Worm (Caenorhabditis elegans): ENCODE results near the gene K09C8.9.

The K09C8.9 gene

DNA sequence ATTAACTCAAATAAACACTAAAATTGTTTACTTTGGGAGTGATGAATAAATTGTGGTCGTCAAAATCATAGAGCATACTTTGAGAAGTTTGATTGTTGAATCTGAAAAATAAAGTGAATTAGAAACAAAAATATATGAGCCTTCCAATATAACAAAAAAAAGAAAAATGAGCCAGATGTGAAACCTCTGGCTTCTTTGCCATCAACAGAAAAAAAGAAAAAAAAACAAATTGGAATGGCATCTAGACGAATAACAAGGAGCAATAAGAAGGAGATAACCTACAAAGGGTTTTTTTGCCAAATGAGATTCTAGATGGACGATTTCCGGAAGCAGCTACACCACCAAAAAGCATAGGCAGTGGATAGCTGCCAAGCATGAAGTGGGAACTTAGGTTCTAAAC, 43.0 kb upstream of the K09C8.9 start, which contains the start of gene F58A3.4:
Gene F58A3.4 (minus strand): TSS at position 101 of the 400 bp plus-strand sequence.
- TF ChIP-seq zag-1 (tag; optimal IDR thresholded peaks at IDR 0.05) (no peak), mab-9 (GFP tag; IDR thresholded peaks at IDR 0.05) (no peak), ets-5 (GFP tag; IDR thresholded peaks at IDR 0.05) (no peak), elt-3 (tag; optimal IDR thresholded peaks at IDR 0.05) (no peak), nhr-77 (tag; optimal IDR thresholded peaks at IDR 0.05) (no peak), mep-1 (tag; optimal IDR thresholded peaks at IDR 0.05) (no peak), efl-1 (optimal IDR thresholded peaks at IDR 0.05) (no peak), efl-1 (GFP tag; optimal IDR thresholded peaks at IDR 0.05 in 1 of 2) (no peak), pag-3 (tag; optimal IDR thresholded peaks at IDR 0.05; ENCODE audit: borderline replicate concordance, insufficient read depth) (no peak), grh-1 (GFP tag; IDR thresholded peaks at IDR 0.05) (no peak), pax-3 (tag; optimal IDR thresholded peaks at IDR 0.05) (no peak), ceh-90 (tag; optimal IDR thresholded peaks at IDR 0.05) (no peak), nhr-237 (tag; optimal IDR thresholded peaks at IDR 0.05) (no peak), C34B4.2 (tag; optimal IDR thresholded peaks at IDR 0.05) (no peak), lin-14 (GFP tag; optimal IDR thresholded peaks at IDR 0.05) (no peak), hlh-17 (GFP tag; optimal IDR thresholded peaks at IDR 0.05; ENCODE audit: borderline replicate concordance) (no peak), snpc-4 (tag; optimal IDR thresholded peaks at IDR 0.05) (no peak)

DNA sequence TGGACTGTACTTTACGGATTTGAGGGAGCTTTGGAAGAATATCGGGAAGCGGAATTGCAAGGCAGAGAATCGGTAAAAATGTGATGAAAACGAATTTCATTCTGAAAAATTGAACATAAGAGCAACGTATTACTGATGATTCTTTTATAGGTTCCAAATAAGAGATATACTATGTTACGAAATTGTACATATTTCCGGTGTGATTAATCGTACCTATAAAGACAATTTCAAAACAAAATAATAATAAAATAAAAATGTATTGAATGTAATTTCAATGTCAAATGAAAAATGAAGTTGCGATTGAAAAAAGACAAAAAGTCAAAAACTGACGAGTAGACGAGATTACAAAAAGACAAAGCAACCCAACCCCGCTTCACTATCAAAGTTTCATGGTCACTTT, 41.4 kb upstream of the K09C8.9 start, which contains the start of gene ttr-31:
Gene ttr-31 (minus strand): TSS at position 101 of the 400 bp plus-strand sequence.
- TF ChIP-seq egl-27 (tag; optimal IDR thresholded peaks at IDR 0.05): no peak
- no peak for TF ChIP-seq isw-1 (GFP tag; IDR thresholded peaks at IDR 0.05)
- no peak for TF ChIP-seq ces-1 (GFP tag; optimal IDR thresholded peaks at IDR 0.05)
- TF ChIP-seq nhr-11 (tag; optimal IDR thresholded peaks at IDR 0.05): no peak
- TF ChIP-seq lin-14 (GFP tag; optimal IDR thresholded peaks at IDR 0.05): peak; percentile 21
- TF ChIP-seq elt-2 (tag; optimal IDR thresholded peaks at IDR 0.05): no peak
- peak in 1 of 6 experiments; percentile 7 for TF ChIP-seq elt-3 (tag; optimal IDR thresholded peaks at IDR 0.05)
- TF ChIP-seq vab-15 (tag; optimal IDR thresholded peaks at IDR 0.05): no peak
- no peak for TF ChIP-seq zag-1 (tag; optimal IDR thresholded peaks at IDR 0.05)
- TF ChIP-seq pqm-1 (tag; optimal IDR thresholded peaks at IDR 0.05): no peak
- peak; percentile 66 for TF ChIP-seq nhr-85 (tag)
- TF ChIP-seq snpc-4 (tag; optimal IDR thresholded peaks at IDR 0.05): no peak

DNA sequence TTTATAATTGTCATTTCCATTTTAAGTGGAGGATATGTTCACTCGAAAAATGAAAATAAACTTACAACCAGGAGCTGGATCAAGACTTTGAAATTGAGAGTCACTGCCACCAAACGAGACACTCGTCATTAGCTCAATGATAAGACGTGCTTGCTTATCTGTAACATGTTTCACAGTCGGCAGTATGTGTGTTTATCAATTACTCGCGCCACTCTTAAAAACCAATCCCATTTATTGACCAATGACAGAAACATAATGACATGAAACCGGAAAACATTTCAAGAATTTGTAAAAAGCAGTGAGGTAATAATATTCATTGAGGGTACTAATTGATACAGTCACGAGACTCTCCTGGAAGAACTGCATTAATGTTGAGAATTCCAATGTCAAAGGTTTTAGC, 40.5 kb upstream of the K09C8.9 start, which contains the start of gene del-5:
Gene del-5 (minus strand): TSS at position 130 of the 400 bp plus-strand sequence.
- TF ChIP-seq elt-2 (tag; optimal IDR thresholded peaks at IDR 0.05): peak; percentile 83
- TF ChIP-seq elt-3 (tag; optimal IDR thresholded peaks at IDR 0.05): no peak
- TF ChIP-seq lin-35 (GFP tag; optimal IDR thresholded peaks at IDR 0.05): peak in 1 of 2 experiments; percentile 32

DNA sequence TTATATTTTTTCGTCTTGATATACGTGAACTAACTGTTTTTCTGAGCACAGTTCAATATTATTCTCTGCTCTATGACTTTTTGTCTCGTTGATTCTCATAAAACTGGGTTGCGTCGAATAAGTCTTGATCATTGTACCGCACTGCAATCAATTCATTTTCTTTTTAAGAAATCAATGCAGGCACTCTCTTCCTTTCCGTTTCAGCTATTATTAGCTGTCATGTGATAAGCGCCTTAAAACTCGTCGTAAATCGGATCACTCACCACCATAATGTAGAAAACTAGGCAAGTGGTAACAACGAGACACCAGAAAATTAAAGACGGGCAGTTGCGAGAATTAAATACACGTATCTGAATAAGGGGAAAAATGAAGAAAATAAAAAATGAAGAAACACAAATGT, 39.8 kb upstream of the K09C8.9 start:
- no peak for TF ChIP-seq ets-5 (GFP tag; IDR thresholded peaks at IDR 0.05)
- peak; percentile 5 for TF ChIP-seq nhr-90 (tag; optimal IDR thresholded peaks at IDR 0.05; ENCODE audit: poor library complexity)
- no peak for TF ChIP-seq dsc-1 (tag; optimal IDR thresholded peaks at IDR 0.05)
- peak; percentile 32 for TF ChIP-seq hpl-2 (GFP tag; optimal IDR thresholded peaks at IDR 0.05)
- TF ChIP-seq lir-3 (tag; optimal IDR thresholded peaks at IDR 0.05; ENCODE audit: poor library complexity): no peak
- TF ChIP-seq elt-2 (tag; optimal IDR thresholded peaks at IDR 0.05): peak; percentile 33
- peak in 1 of 2 experiments; percentile 44 for TF ChIP-seq lin-35 (GFP tag; optimal IDR thresholded peaks at IDR 0.05)

DNA sequence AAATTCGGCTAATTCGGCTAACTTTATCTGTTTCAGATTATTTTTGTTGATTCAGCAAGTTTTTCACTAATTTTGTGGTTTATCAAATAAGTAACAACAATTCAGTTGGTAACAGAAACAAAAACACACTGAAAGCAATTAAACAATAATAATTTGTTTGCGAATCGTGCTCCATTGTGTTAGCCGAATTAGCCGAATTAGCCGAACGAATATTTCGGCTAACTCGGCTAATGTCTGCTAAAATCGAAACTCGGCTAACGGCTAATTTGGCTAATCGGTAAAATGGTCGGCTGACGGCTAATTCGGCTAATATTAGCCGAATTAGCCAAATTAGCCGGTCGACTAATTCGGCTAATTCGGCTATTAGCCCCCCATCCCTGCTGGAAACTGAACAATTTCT, 36.1 kb upstream of the K09C8.9 start:
- no peak for TF ChIP-seq lin-39 (tag; optimal IDR thresholded peaks at IDR 0.05)
- TF ChIP-seq irx-1 (tag; optimal IDR thresholded peaks at IDR 0.05): no peak
- no peak for TF ChIP-seq fkh-4 (tag; optimal IDR thresholded peaks at IDR 0.05; ENCODE audit: borderline replicate concordance)
- TF ChIP-seq ceh-88 (GFP tag; IDR thresholded peaks at IDR 0.05): no peak
- no peak for TF ChIP-seq efl-1 (optimal IDR thresholded peaks at IDR 0.05)
- TF ChIP-seq efl-1 (GFP tag; optimal IDR thresholded peaks at IDR 0.05 in 1 of 2): no peak
- no peak for TF ChIP-seq rnt-1 (tag; optimal IDR thresholded peaks at IDR 0.05)
- no peak for TF ChIP-seq mef-2 (tag; optimal IDR thresholded peaks at IDR 0.05)
- TF ChIP-seq unc-30 (tag; optimal IDR thresholded peaks at IDR 0.05): no peak
- no peak for TF ChIP-seq nhr-12 (tag; optimal IDR thresholded peaks at IDR 0.05)
- TF ChIP-seq lsy-2 (tag; optimal IDR thresholded peaks at IDR 0.05): no peak

Measured in whole organism, L1 larva.